Fruit fly (Drosophila melanogaster): ENCODE measurements around the gene PGAP5.

Gene PGAP5

DNA sequence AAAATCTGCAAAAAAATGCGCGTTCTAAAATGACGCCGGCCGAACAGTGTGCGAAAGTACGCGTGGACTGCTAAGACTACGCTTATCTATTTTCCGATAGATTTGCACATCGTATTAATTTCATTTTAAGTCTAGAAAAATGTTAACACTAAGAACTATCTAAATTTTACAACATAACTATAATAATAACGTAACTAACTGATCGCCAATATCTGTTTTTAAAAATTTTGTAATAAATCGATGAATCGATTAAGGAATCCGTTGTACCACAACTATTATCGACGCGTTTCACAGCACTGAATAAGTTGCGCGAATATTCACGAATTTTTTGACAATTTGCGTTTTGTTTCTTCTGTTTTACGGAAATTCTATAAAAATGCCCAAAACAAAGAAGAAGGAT, 12.4 kb downstream of the PGAP5 start, which contains the start of gene Ssb-c31a (continued):
- TF ChIP-seq Hmr (GFP tag; optimal IDR thresholded peaks at IDR 0.05): peak; percentile 65
- peak; percentile 64 for TF ChIP-seq gro (GFP tag; optimal IDR thresholded peaks at IDR 0.05)
- TF ChIP-seq CG11723 (GFP tag; optimal IDR thresholded peaks at IDR 0.05): no peak
- TF ChIP-seq fd64A (GFP tag; optimal IDR thresholded peaks at IDR 0.05): no peak
- TF ChIP-seq MBD-R2 (GFP tag; IDR thresholded peaks at IDR 0.05): peak; percentile 90; the same call in 1 of the 2 replicates
- no peak for TF ChIP-seq ATbp (GFP tag; optimal IDR thresholded peaks at IDR 0.05)
- TF ChIP-seq Nf-YC (tag; optimal IDR thresholded peaks at IDR 0.05): peak; percentile 57
- TF ChIP-seq CG18011 (GFP tag; optimal IDR thresholded peaks at IDR 0.05): peak; percentile 20
- no peak for TF ChIP-seq CG11093 (GFP tag; IDR thresholded peaks at IDR 0.05)
- TF ChIP-seq zen (tag; optimal IDR thresholded peaks at IDR 0.05): peak; percentile 44
- no peak for TF ChIP-seq sc (optimal IDR thresholded peaks at IDR 0.05)
- TF ChIP-seq sc (GFP tag; optimal IDR thresholded peaks at IDR 0.05): no peak
- TF ChIP-seq tx (GFP tag; optimal IDR thresholded peaks at IDR 0.05): peak; percentile 20
- TF ChIP-seq repo (GFP tag; optimal IDR thresholded peaks at IDR 0.05): peak; percentile 22
- peak; percentile 85 for TF ChIP-seq row (GFP tag; IDR thresholded peaks at IDR 0.05)
- peak; percentile 37 for TF ChIP-seq CG13123 (GFP tag; optimal IDR thresholded peaks at IDR 0.05)
- peak; percentile 48 for TF ChIP-seq lab (GFP tag; optimal IDR thresholded peaks at IDR 0.05)
- no peak for TF ChIP-seq ssp (GFP tag; IDR thresholded peaks at IDR 0.05)
- TF ChIP-seq danr (GFP tag; IDR thresholded peaks at IDR 0.05): no peak
- TF ChIP-seq Drgx (GFP tag; IDR thresholded peaks at IDR 0.05): no peak
- no peak for TF ChIP-seq sisA (GFP tag; IDR thresholded peaks at IDR 0.05)
- TF ChIP-seq Doc3 (GFP tag; IDR thresholded peaks at IDR 0.05; ENCODE audit: partially characterized antibody): peak; percentile 87
- peak; percentile 29; the same call in 1 of the 3 replicates for TF ChIP-seq CG34422 (GFP tag; IDR thresholded peaks at IDR 0.05)
- TF ChIP-seq unc-4 (GFP tag; IDR thresholded peaks at IDR 0.05; ENCODE audit: partially characterized antibody): peak; percentile 80
- peak; percentile 49 for TF ChIP-seq CG7839 (tag; optimal IDR thresholded peaks at IDR 0.05)
- no peak for TF ChIP-seq CG2202 (tag; optimal IDR thresholded peaks at IDR 0.05)
- TF ChIP-seq Hmx (GFP tag; optimal IDR thresholded peaks at IDR 0.05): peak; percentile 33
- TF ChIP-seq HLH3B (GFP tag; IDR thresholded peaks at IDR 0.05): 0 out of 2 replicates have a peak, but pooled peaks have one; percentile 16
- TF ChIP-seq Usf (GFP tag; optimal IDR thresholded peaks at IDR 0.05): no peak
- no peak for TF ChIP-seq Lpt (GFP tag; optimal IDR thresholded peaks at IDR 0.05)
- no peak for TF ChIP-seq toy (GFP tag; IDR thresholded peaks at IDR 0.05)
- TF ChIP-seq NFAT (GFP tag; IDR thresholded peaks at IDR 0.05): no peak
- no peak for TF ChIP-seq D (optimal IDR thresholded peaks at IDR 0.05)
- no peak for TF ChIP-seq D (GFP tag; optimal IDR thresholded peaks at IDR 0.05)
- TF ChIP-seq gfzf (GFP tag; optimal IDR thresholded peaks at IDR 0.05): peak; percentile 9
- peak; percentile 58 for TF ChIP-seq pzg (GFP tag; optimal IDR thresholded peaks at IDR 0.05)
- no peak for TF ChIP-seq CTCF (GFP tag; optimal IDR thresholded peaks at IDR 0.05)
- TF ChIP-seq CG12104 (GFP tag; optimal IDR thresholded peaks at IDR 0.05): peak; percentile 39
- TF ChIP-seq bowl (GFP tag; IDR thresholded peaks at IDR 0.05): no peak
- peak; percentile 14 for TF ChIP-seq Six4 (GFP tag; optimal IDR thresholded peaks at IDR 0.05)
- peak; percentile 68 for TF ChIP-seq GATAe (GFP tag; conservative IDR thresholded peaks at IDR 0.05)
- TF ChIP-seq knrl (GFP tag; IDR thresholded peaks at IDR 0.05; ENCODE audit: partially characterized antibody): peak; percentile 82
- no peak for TF ChIP-seq CG7928 (GFP tag; optimal IDR thresholded peaks at IDR 0.05)
- peak; percentile 2 for TF ChIP-seq MESR4 (GFP tag; optimal IDR thresholded peaks at IDR 0.05)
- no peak for TF ChIP-seq CG15073 (GFP tag; optimal IDR thresholded peaks at IDR 0.05)
- peak; percentile 51 for TF ChIP-seq CG10543 (GFP tag; optimal IDR thresholded peaks at IDR 0.05)
- no peak for TF ChIP-seq CG13894 (tag; optimal IDR thresholded peaks at IDR 0.05)
- peak; percentile 47; the same call in 1 of the 3 replicates for TF ChIP-seq CG14860 (GFP tag; IDR thresholded peaks at IDR 0.05; ENCODE audit: partially characterized antibody)
- TF ChIP-seq cad (GFP tag; optimal IDR thresholded peaks at IDR 0.05): no peak
- peak; percentile 85 for TF ChIP-seq BEAF-32 (GFP tag; optimal IDR thresholded peaks at IDR 0.05)
- no peak for TF ChIP-seq CG17912 (GFP tag; optimal IDR thresholded peaks at IDR 0.05)
- TF ChIP-seq CG14965 (GFP tag; optimal IDR thresholded peaks at IDR 0.05; ENCODE audit: borderline replicate concordance): no peak
